Worm (Caenorhabditis elegans) whole organism, L3 larva: Measurements from ENCODE around the gene pak-1.

ENCODE experiments used
- R02D3.7 ChIP-seq: fragments of 150-350 bp; optimal IDR thresholded peaks from 2 replicates; lab custom pipeline; 2014; ENCODE audit warnings: missing biosample characterization, missing genetic modification characterization
- ZK546.5 ChIP-seq: sonication (generic microtip); optimal IDR thresholded peaks from 2 replicates; lab custom pipeline; 2017; ENCODE audit warnings: missing biosample characterization, missing genetic modification characterization
- aly-2 ChIP-seq: fragments of 150-350 bp; optimal IDR thresholded peaks from 2 replicates; lab custom pipeline; 2014; ENCODE audit warnings: missing biosample characterization, missing genetic modification characterization
- ama-1 ChIP-seq: fragments of 150-350 bp; optimal IDR thresholded peaks from 2 replicates; lab custom pipeline; 2018
- ceh-16 ChIP-seq: sonication (generic microtip); optimal IDR thresholded peaks from 2 replicates; lab custom pipeline; 2017; ENCODE audit warnings: missing biosample characterization, missing genetic modification characterization
- ceh-9 ChIP-seq: sonication (generic microtip); optimal IDR thresholded peaks from 2 replicates; lab custom pipeline; 2018; ENCODE audit warnings: missing biosample characterization, missing genetic modification characterization
- egl-5 ChIP-seq: fragments of 150-350 bp; optimal IDR thresholded peaks from 2 replicates; lab custom pipeline; 2017; ENCODE audit warnings: missing biosample characterization, missing genetic modification reagents, missing genetic modification characterization, inconsistent platforms
- elt-1 ChIP-seq: fragments of 150-350 bp; optimal IDR thresholded peaks from 2 replicates; lab custom pipeline; 2014; ENCODE audit warnings: missing biosample characterization, missing genetic modification characterization
- elt-2 ChIP-seq: sonication (generic microtip); optimal IDR thresholded peaks from 2 replicates; lab custom pipeline; 2016; ENCODE audit warnings: missing genetic modification reagents, mild to moderate bottlenecking, missing genetic modification characterization, missing compliant biosample characterization
- elt-3 ChIP-seq, 3 experiments: fragments of 150-350 bp in 1 of 3; sonication (generic microtip) in 2 of 3; optimal IDR thresholded peaks; 2 replicates in 2 of 3; 4 replicates in 1 of 3; lab custom pipeline; 2014 to 2017; ENCODE audit warnings: missing biosample characterization in 3 of 3, missing genetic modification characterization in 3 of 3
- fkh-10 ChIP-seq: sonication (generic microtip); optimal IDR thresholded peaks from 2 replicates; lab custom pipeline; 2017; ENCODE audit warnings: missing biosample characterization, missing genetic modification reagents, missing genetic modification characterization
- fkh-2 ChIP-seq: fragments of 150-350 bp; optimal IDR thresholded peaks from 2 replicates; lab custom pipeline; 2014; ENCODE audit warnings: missing biosample characterization, missing genetic modification reagents, missing genetic modification characterization
- fos-1 ChIP-seq: fragments of 150-350 bp; optimal IDR thresholded peaks from 2 replicates; lab custom pipeline; 2014; ENCODE audit warnings: missing biosample characterization, missing genetic modification characterization
- hmg-11 ChIP-seq: sonication (generic microtip); optimal IDR thresholded peaks from 2 replicates; lab custom pipeline; 2016; ENCODE audit warnings: missing genetic modification characterization, missing compliant biosample characterization
- jun-1 ChIP-seq: fragments of 150-350 bp; optimal IDR thresholded peaks from 2 replicates; lab custom pipeline; 2014; ENCODE audit warnings: missing biosample characterization, missing genetic modification reagents, missing genetic modification characterization
- mdl-1 ChIP-seq: fragments of 150-350 bp; optimal IDR thresholded peaks from 2 replicates; lab custom pipeline; 2014; ENCODE audit warnings: missing biosample characterization, missing genetic modification characterization
- mml-1 ChIP-seq: fragments of 150-350 bp; sonication (generic microtip); optimal IDR thresholded peaks from 3 replicates; lab custom pipeline; 2014; ENCODE audit warnings: missing biosample characterization, missing genetic modification characterization
- nfya-1 ChIP-seq: sonication (generic microtip); optimal IDR thresholded peaks from 2 replicates; lab custom pipeline; 2017; ENCODE audit warnings: missing genetic modification characterization, mild to moderate bottlenecking, missing compliant biosample characterization, antibody characterized with exemption, moderate library complexity; ENCODE audit not compliant: insufficient read depth
- nhr-11 ChIP-seq: fragments of 150-350 bp; optimal IDR thresholded peaks from 2 replicates; lab custom pipeline; 2014; ENCODE audit warnings: missing biosample characterization, missing genetic modification characterization
- nhr-23 ChIP-seq: fragments of 150-350 bp; optimal IDR thresholded peaks from 2 replicates; lab custom pipeline; 2014; ENCODE audit warnings: missing biosample characterization, missing genetic modification reagents, missing genetic modification characterization
- nhr-237 ChIP-seq: fragments of 150-350 bp; optimal IDR thresholded peaks from 2 replicates; lab custom pipeline; 2014; ENCODE audit warnings: missing biosample characterization, missing genetic modification characterization
- nhr-25 ChIP-seq: sonication (generic microtip); optimal IDR thresholded peaks from 2 replicates; lab custom pipeline; 2017; ENCODE audit warnings: missing biosample characterization, missing genetic modification characterization
- nhr-43 ChIP-seq: sonication (generic microtip); optimal IDR thresholded peaks from 2 replicates; lab custom pipeline; 2016; ENCODE audit warnings: mild to moderate bottlenecking, missing genetic modification characterization, missing compliant biosample characterization; ENCODE audit not compliant: poor library complexity, severe bottlenecking
- nhr-76 ChIP-seq: fragments of 150-350 bp; sonication (generic microtip); optimal IDR thresholded peaks from 5 replicates; lab custom pipeline; 2014; ENCODE audit warnings: missing biosample characterization, missing genetic modification characterization
- pha-4 ChIP-seq: fragments of 150-350 bp; optimal IDR thresholded peaks from 2 replicates; lab custom pipeline; 2014; ENCODE audit warnings: missing biosample characterization, missing genetic modification reagents, missing genetic modification characterization
- pqm-1 ChIP-seq: fragments of 150-350 bp; optimal IDR thresholded peaks from 2 replicates; lab custom pipeline; 2017; ENCODE audit warnings: missing biosample characterization, missing genetic modification characterization, inconsistent platforms
- snpc-4 ChIP-seq: fragments of 150-350 bp; optimal IDR thresholded peaks from 2 replicates; lab custom pipeline; 2014; ENCODE audit warnings: missing biosample characterization, missing genetic modification characterization
- tbx-2 ChIP-seq: sonication (generic microtip); optimal IDR thresholded peaks from 2 replicates; lab custom pipeline; 2016; ENCODE audit warnings: mild to moderate bottlenecking, missing genetic modification characterization, missing compliant biosample characterization
- zag-1 ChIP-seq: fragments of 150-350 bp; optimal IDR thresholded peaks from 2 replicates; lab custom pipeline; 2014; ENCODE audit warnings: missing biosample characterization, missing genetic modification characterization

The pak-1 gene

ce11 chrX:6029075-6029474 lies 19.3 kb downstream of the pak-1 start:
- TF ChIP-seq elt-1 (tag; lab: Kevin White, UChicago) (peak; percentile 49), nhr-237 (tag; lab: Kevin White, UChicago) (no peak), hmg-11 (tag; lab: Kevin White, UChicago) (no peak), tbx-2 (no peak), ceh-16 (tag; lab: Kevin White, UChicago) (peak; percentile 34), fkh-2 (tag; lab: Kevin White, UChicago) (no peak), aly-2 (tag; lab: Kevin White, UChicago) (no peak), nhr-25 (tag; lab: Kevin White, UChicago) (peak; percentile 29), fkh-10 (GFP tag; lab: Kevin White, UChicago) (no peak), ama-1 (lab: Kevin White, UChicago) (no peak)

- TF ChIP-seq elt-2 (tag; lab: Kevin White, UChicago) (peak; percentile 52), ZK546.5 (tag; lab: Kevin White, UChicago) (no peak), egl-5 (tag; lab: Kevin White, UChicago) (no peak), mml-1 (tag; lab: Kevin White, UChicago) (no peak), zag-1 (tag; lab: Kevin White, UChicago) (no peak), nhr-25 (tag; lab: Kevin White, UChicago) (peak; percentile 53), pqm-1 (tag; lab: Kevin White, UChicago) (peak; percentile 26)
These were observed 21.5 kb downstream of the pak-1 start for ce11 chrX:6026732-6027528.

- TF ChIP-seq pha-4 (peak; percentile 45), jun-1 (tag; lab: Kevin White, UChicago) (peak; percentile 37), elt-2 (tag; lab: Kevin White, UChicago) (peak; percentile 85), pqm-1 (tag; lab: Kevin White, UChicago) (peak; percentile 74), elt-3 (tag; optimal IDR thresholded peaks at IDR 0.05; lab: Kevin White, UChicago) (no peak)
These were observed 23.4 kb downstream of the pak-1 start for ce11 chrX:6024977-6025376.

- TF ChIP-seq snpc-4 (tag; lab: Kevin White, UChicago): no peak
- no peak for TF ChIP-seq fos-1 (tag; lab: Kevin White, UChicago)
- no peak for TF ChIP-seq nhr-76 (tag; lab: Kevin White, UChicago)
- no peak for TF ChIP-seq hmg-11 (tag; lab: Kevin White, UChicago)
- no peak for TF ChIP-seq fkh-10 (GFP tag; lab: Kevin White, UChicago)
- no peak for TF ChIP-seq nhr-11 (tag; lab: Kevin White, UChicago)
- no peak for TF ChIP-seq nhr-25 (tag; lab: Kevin White, UChicago)
- no peak for TF ChIP-seq jun-1 (tag; lab: Kevin White, UChicago)
These were observed 25.9 kb downstream of the pak-1 start, which contains the start of gene lelo-3 for ce11 chrX:6022469-6022868. TSS of gene lelo-3 (minus strand) at chrX:6022569.

ce11 chrX:6020782-6021181 lies 27.6 kb downstream of the pak-1 start:
- no peak for TF ChIP-seq ceh-9 (tag; lab: Kevin White, UChicago)
- TF ChIP-seq ZK546.5 (tag; lab: Kevin White, UChicago): no peak
- no peak for TF ChIP-seq mdl-1 (tag; lab: Kevin White, UChicago)
- no peak for TF ChIP-seq elt-1 (tag; lab: Kevin White, UChicago)
- no peak for TF ChIP-seq nhr-43 (tag; lab: Kevin White, UChicago)
- TF ChIP-seq nhr-237 (tag; lab: Kevin White, UChicago): no peak
- TF ChIP-seq nfya-1: no peak
- no peak for TF ChIP-seq fkh-10 (GFP tag; lab: Kevin White, UChicago)
- no peak for TF ChIP-seq R02D3.7 (tag; lab: Kevin White, UChicago)
- TF ChIP-seq fkh-2 (tag; lab: Kevin White, UChicago): no peak
- no peak for TF ChIP-seq nhr-23
